Worm (Caenorhabditis elegans) whole organism, L4/young adult: ENCODE data around the gene pitr-2.

Source experiments
- W03F9.2 ChIP-seq: fragments of 150-350 bp; optimal IDR thresholded peaks from 2 replicates; lab custom pipeline; 2014; ENCODE audit warnings: missing biosample characterization, missing genetic modification characterization
- dao-5 ChIP-seq: sonication (generic microtip); optimal IDR thresholded peaks from 2 replicates; lab custom pipeline; 2016; ENCODE audit warnings: missing genotype, missing genetic modification characterization, moderate library complexity, missing compliant biosample characterization
- him-1 ChIP-seq: sonication (generic microtip); optimal IDR thresholded peaks from 2 replicates; lab custom pipeline; 2016; ENCODE audit warnings: missing genotype, missing genetic modification reagents, missing genetic modification characterization, missing compliant biosample characterization

DNA sequence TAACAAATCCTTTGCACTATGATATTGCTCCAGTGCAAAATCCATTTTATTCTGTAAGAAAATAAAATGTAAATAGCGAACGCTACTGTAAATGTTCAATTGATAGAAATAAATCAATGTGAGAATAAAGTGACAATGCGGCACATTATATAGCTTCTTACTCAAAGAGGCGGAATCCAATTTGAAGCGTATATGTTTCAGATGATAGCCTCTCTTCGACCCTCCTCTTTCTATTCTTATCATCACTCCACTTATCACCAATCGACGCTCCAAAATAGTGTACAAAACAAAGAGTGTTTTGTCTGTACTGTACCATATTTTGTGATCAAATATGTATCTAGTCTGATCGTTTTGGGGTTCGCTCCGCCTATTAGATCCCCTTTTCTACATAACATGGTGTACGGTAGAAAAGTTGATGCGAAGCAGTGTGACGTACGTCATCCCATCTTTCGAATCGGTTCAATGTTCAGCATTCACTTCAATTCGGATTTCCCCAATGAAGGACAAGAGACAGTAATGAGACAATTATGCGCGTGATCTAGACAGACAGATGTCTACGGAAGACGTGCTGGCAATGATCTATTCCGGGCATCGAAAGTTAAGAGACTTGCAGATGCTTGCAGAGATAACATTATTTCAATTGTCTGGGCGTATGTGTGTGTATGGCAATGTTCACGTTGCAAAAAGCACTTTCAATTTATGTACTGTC, 9.5 kb upstream of the pitr-2 start, which contains the start of gene spl-2:
- TF ChIP-seq him-1 (tag; lab: Kevin White, UChicago) (no peak), dao-5 (tag; lab: Kevin White, UChicago) (no peak), W03F9.2 (tag; lab: Kevin White, UChicago) (no peak)
